Worm (Caenorhabditis elegans): ENCODE data around the gene fis-1.

- TF ChIP-seq ztf-23 (GFP tag; IDR thresholded peaks at IDR 0.05) (no peak), T22C8.4 (GFP tag; IDR thresholded peaks at IDR 0.05) (no peak), flt-1 (GFP tag; IDR thresholded peaks at IDR 0.05) (no peak), tab-1 (GFP tag; IDR thresholded peaks at IDR 0.05) (no peak), ref-1 (GFP tag; conservative IDR thresholded peaks at IDR 0.05) (no peak), cog-1 (tag; optimal IDR thresholded peaks at IDR 0.05) (no peak), med-1 (GFP tag; optimal IDR thresholded peaks at IDR 0.05; ENCODE audit: insufficient read depth) (no peak), klf-2 (GFP tag; conservative IDR thresholded peaks at IDR 0.05) (no peak)
These were observed 36.9 kb downstream of the fis-1 start, which contains the start of gene T13C2.2 for ce11 chrII:6791891-6792290.
